Fruit fly (Drosophila melanogaster) whole organism, embryonic: Measurements from ENCODE around the gene Osbp.

Experiments
- Blimp-1 ChIP-seq: fragments of 200-800 bp; sonication (Bioruptor generic); optimal IDR thresholded peaks from 3 replicates; lab custom pipeline; 2018; ENCODE audit warnings: missing biosample characterization, missing genetic modification characterization, mild to moderate bottlenecking, moderate library complexity, missing genetic modification reagents
- CG1024 ChIP-seq: fragments of 200-800 bp; sonication (Bioruptor generic); IDR thresholded peaks from 2 replicates; pipeline ENCODE4 v1.3.6; 2022; ENCODE audit warnings: missing biosample characterization, missing genetic modification characterization
- CG12391 ChIP-seq: fragments of 200-800 bp; sonication (Bioruptor generic); optimal IDR thresholded peaks from 3 replicates; lab custom pipeline; 2018; ENCODE audit warnings: missing biosample characterization, mild to moderate bottlenecking, missing genetic modification characterization, moderate library complexity
- CG15011 ChIP-seq: fragments of 200-800 bp; sonication (Bioruptor generic); optimal IDR thresholded peaks from 3 replicates; lab custom pipeline; 2018; ENCODE audit warnings: missing biosample characterization, mild to moderate bottlenecking, missing genetic modification characterization
- CG15269 ChIP-seq: fragments of 200-800 bp; sonication (Bioruptor generic); optimal IDR thresholded peaks from 2 replicates; lab custom pipeline; 2018; ENCODE audit warnings: missing biosample characterization, mild to moderate bottlenecking, missing genetic modification characterization, moderate library complexity
- CG16863 ChIP-seq: fragments of 200-800 bp; sonication (Bioruptor generic); optimal IDR thresholded peaks from 3 replicates; lab custom pipeline; 2016; ENCODE audit warnings: missing biosample characterization, missing genetic modification characterization
- CG1792 ChIP-seq: fragments of 200-800 bp; sonication (Bioruptor generic); optimal IDR thresholded peaks from 2 replicates; lab custom pipeline; 2016; ENCODE audit warnings: missing biosample characterization, missing genetic modification characterization
- CG3065 ChIP-seq: fragments of 200-800 bp; sonication (Bioruptor generic); optimal IDR thresholded peaks from 2 replicates; lab custom pipeline; 2016; ENCODE audit warnings: missing biosample characterization, missing genetic modification characterization
- CG32767 ChIP-seq: fragments of 200-800 bp; sonication (Bioruptor generic); IDR thresholded peaks from 2 replicates; pipeline ENCODE4 v1.3.6; 2022; ENCODE audit warnings: missing biosample characterization, missing genetic modification characterization
- CG3281 ChIP-seq: fragments of 200-800 bp; sonication (Bioruptor generic); optimal IDR thresholded peaks from 3 replicates; lab custom pipeline; 2017; ENCODE audit warnings: missing biosample characterization, mild to moderate bottlenecking, missing genetic modification characterization
- CG4617 ChIP-seq: fragments of 200-800 bp; sonication (Bioruptor generic); optimal IDR thresholded peaks from 3 replicates; lab custom pipeline; 2016; ENCODE audit warnings: missing biosample characterization, missing genetic modification characterization, borderline replicate concordance
- CG6689 ChIP-seq: fragments of 200-800 bp; sonication (Bioruptor generic); IDR thresholded peaks from 2 replicates; pipeline ENCODE4 v1.3.6; 2022; ENCODE audit warnings: missing biosample characterization, missing genetic modification characterization
- CG8089 ChIP-seq: fragments of 200-800 bp; sonication (Bioruptor generic); optimal IDR thresholded peaks from 3 replicates; lab custom pipeline; 2016; ENCODE audit warnings: missing biosample characterization, missing genetic modification characterization
- CG8478 ChIP-seq: fragments of >200 bp; optimal IDR thresholded peaks from 2 replicates; lab custom pipeline; 2018
- D ChIP-seq, 2 experiments: fragments of 200-800 bp in 1 of 2; fragments of >200 bp in 1 of 2; sonication (Bioruptor generic) in 1 of 2; optimal IDR thresholded peaks; 2 replicates in 1 of 2; 3 replicates in 1 of 2; lab custom pipeline; 2017; ENCODE audit warnings: mild to moderate bottlenecking in 1 of 2, missing biosample characterization in 1 of 2, missing genetic modification characterization in 1 of 2, missing genetic modification reagents in 1 of 2
- Deaf1 ChIP-seq: fragments of 200-800 bp; optimal IDR thresholded peaks from 3 replicates; lab custom pipeline; 2019; ENCODE audit warnings: missing biosample characterization, mild to moderate bottlenecking, missing genetic modification characterization, moderate library complexity
- Dip3 ChIP-seq: fragments of 200-800 bp; sonication (Bioruptor generic); optimal IDR thresholded peaks from 3 replicates; lab custom pipeline; 2016; ENCODE audit warnings: missing biosample characterization, missing genetic modification characterization
- Dll ChIP-seq: fragments of 200-800 bp; sonication (Bioruptor generic); IDR thresholded peaks from 4 replicates; pipeline ENCODE4 v1.3.6; 2022; ENCODE audit warnings: missing biosample characterization, missing genetic modification characterization; ENCODE audit not compliant: partially characterized antibody
- Doc3 ChIP-seq: fragments of 200-800 bp; sonication (Bioruptor generic); IDR thresholded peaks from 3 replicates; pipeline ENCODE4 v1.3.6; 2022; ENCODE audit warnings: missing biosample characterization, missing genetic modification characterization; ENCODE audit not compliant: partially characterized antibody
- E2f1 ChIP-seq: fragments of 200-800 bp; sonication (Bioruptor generic); IDR thresholded peaks from 2 replicates; pipeline ENCODE4 v1.3.6; 2022; ENCODE audit warnings: missing biosample characterization, missing genetic modification characterization
- Ets97D ChIP-seq: fragments of 200-800 bp; sonication (Bioruptor generic); optimal IDR thresholded peaks from 3 replicates; lab custom pipeline; 2016; ENCODE audit warnings: missing biosample characterization, missing genetic modification characterization
- Gsc ChIP-seq: fragments of 200-800 bp; sonication (Bioruptor generic); IDR thresholded peaks from 2 replicates; pipeline ENCODE4 v1.3.6; 2022; ENCODE audit warnings: missing biosample characterization, missing genetic modification characterization
- HLH54F ChIP-seq: fragments of 200-800 bp; sonication (Bioruptor generic); optimal IDR thresholded peaks from 3 replicates; lab custom pipeline; 2016; ENCODE audit warnings: missing biosample characterization, missing genetic modification characterization
- HmgZ ChIP-seq: fragments of 200-800 bp; sonication (Bioruptor generic); optimal IDR thresholded peaks from 2 replicates; lab custom pipeline; 2018; ENCODE audit warnings: missing biosample characterization, mild to moderate bottlenecking, missing genetic modification characterization
- MTF-1 ChIP-seq: fragments of 200-800 bp; sonication (Bioruptor generic); optimal IDR thresholded peaks from 2 replicates; lab custom pipeline; 2018; ENCODE audit warnings: missing biosample characterization, mild to moderate bottlenecking, missing genetic modification characterization, borderline replicate concordance
- Neu2 ChIP-seq: fragments of 200-800 bp; sonication (Bioruptor generic); optimal IDR thresholded peaks from 3 replicates; lab custom pipeline; 2016; ENCODE audit warnings: missing biosample characterization, missing genetic modification characterization, borderline replicate concordance
- Opbp ChIP-seq: fragments of 200-800 bp; sonication (Bioruptor generic); IDR thresholded peaks from 3 replicates; pipeline ENCODE4 v1.3.6; 2022; ENCODE audit warnings: missing biosample characterization, missing genetic modification characterization; ENCODE audit not compliant: partially characterized antibody
- PHDP ChIP-seq: fragments of 200-800 bp; sonication (Bioruptor generic); optimal IDR thresholded peaks from 3 replicates; lab custom pipeline; 2018; ENCODE audit warnings: missing biosample characterization, mild to moderate bottlenecking, missing genetic modification characterization, moderate library complexity
- Ptx1 ChIP-seq: fragments of 200-800 bp; sonication (Bioruptor generic); IDR thresholded peaks from 2 replicates; pipeline ENCODE4 v1.3.6; 2022; ENCODE audit warnings: missing biosample characterization, missing genetic modification characterization
- Ravus ChIP-seq: fragments of 200-800 bp; sonication (Bioruptor generic); IDR thresholded peaks from 2 replicates; pipeline ENCODE4 v1.3.6; 2022; ENCODE audit warnings: missing biosample characterization, missing genetic modification characterization
- Sox102F ChIP-seq: fragments of 200-800 bp; sonication (Bioruptor generic); optimal IDR thresholded peaks from 2 replicates; lab custom pipeline; 2018; ENCODE audit warnings: missing biosample characterization, mild to moderate bottlenecking, missing genetic modification characterization, moderate library complexity
- ara ChIP-seq: fragments of 200-800 bp; sonication (Bioruptor generic); IDR thresholded peaks from 2 replicates; pipeline ENCODE4 v1.3.6; 2022; ENCODE audit warnings: missing biosample characterization, missing genetic modification characterization
- br ChIP-seq: fragments of >200 bp; optimal IDR thresholded peaks from 2 replicates; lab custom pipeline; 2017
- btn ChIP-seq: fragments of 200-800 bp; sonication (Bioruptor generic); optimal IDR thresholded peaks from 2 replicates; lab custom pipeline; 2016; ENCODE audit warnings: missing biosample characterization, missing genetic modification characterization
- chn ChIP-seq: fragments of 200-800 bp; sonication (Bioruptor generic); optimal IDR thresholded peaks from 2 replicates; lab custom pipeline; 2016; ENCODE audit warnings: missing biosample characterization, missing genetic modification characterization
- cwo ChIP-seq: fragments of 200-800 bp; sonication (Bioruptor generic); optimal IDR thresholded peaks from 3 replicates; lab custom pipeline; 2017; ENCODE audit warnings: missing biosample characterization, missing genetic modification characterization, mild to moderate bottlenecking, moderate library complexity, missing genetic modification reagents
- exex ChIP-seq: fragments of 200-800 bp; sonication (Bioruptor generic); optimal IDR thresholded peaks from 4 replicates; lab custom pipeline; 2018; ENCODE audit warnings: missing biosample characterization, mild to moderate bottlenecking, missing genetic modification characterization, moderate library complexity
- fd64A ChIP-seq: fragments of 200-800 bp; sonication (Bioruptor generic); optimal IDR thresholded peaks from 3 replicates; lab custom pipeline; 2018; ENCODE audit warnings: missing biosample characterization, mild to moderate bottlenecking, missing genetic modification characterization
- kah ChIP-seq: fragments of 200-800 bp; sonication (Bioruptor generic); optimal IDR thresholded peaks from 2 replicates; lab custom pipeline; 2018; ENCODE audit warnings: missing biosample characterization, mild to moderate bottlenecking, missing genetic modification characterization
- lbe ChIP-seq: fragments of 200-800 bp; sonication (Bioruptor generic); optimal IDR thresholded peaks from 2 replicates; lab custom pipeline; 2016; ENCODE audit warnings: missing biosample characterization, mild to moderate bottlenecking, missing genetic modification characterization
- mld ChIP-seq: fragments of 200-800 bp; sonication (Bioruptor generic); IDR thresholded peaks from 3 replicates; pipeline ENCODE4 v1.3.6; 2022; ENCODE audit warnings: missing biosample characterization, missing genetic modification characterization; ENCODE audit not compliant: partially characterized antibody
- phol ChIP-seq: fragments of 200-800 bp; sonication (Bioruptor generic); optimal IDR thresholded peaks from 3 replicates; lab custom pipeline; 2018; ENCODE audit warnings: missing biosample characterization, mild to moderate bottlenecking, missing genetic modification characterization, moderate library complexity
- pnt ChIP-seq: fragments of 200-800 bp; sonication (Bioruptor generic); optimal IDR thresholded peaks from 3 replicates; lab custom pipeline; 2016; ENCODE audit warnings: missing biosample characterization, missing genetic modification characterization
- prd ChIP-seq, 3 experiments: fragments of >200 bp in 2 of 3; fragments of 200-800 bp in 1 of 3; sonication (Bioruptor generic) in 1 of 3; optimal IDR thresholded peaks in 2 of 3; IDR thresholded peaks in 1 of 3; 2 replicates in 2 of 3; 3 replicates in 1 of 3; pipeline versions ENCODE4 v1.3.6 to Lab custom; 2017 to 2022; ENCODE audit warnings: missing biosample characterization in 1 of 3, missing genetic modification characterization in 1 of 3
- pzg ChIP-seq: fragments of 200-800 bp; sonication (Bioruptor generic); optimal IDR thresholded peaks from 3 replicates; lab custom pipeline; 2018; ENCODE audit warnings: missing biosample characterization, mild to moderate bottlenecking, missing genetic modification characterization, moderate library complexity
- slbo ChIP-seq: fragments of 200-800 bp; sonication (Bioruptor generic); IDR thresholded peaks from 2 replicates; pipeline ENCODE4 v1.3.6; 2022; ENCODE audit warnings: missing biosample characterization, missing genetic modification characterization
- slp2 ChIP-seq: fragments of 200-800 bp; sonication (Bioruptor generic); optimal IDR thresholded peaks from 2 replicates; lab custom pipeline; 2016; ENCODE audit warnings: missing biosample characterization, missing genetic modification characterization
- tap ChIP-seq: fragments of 200-800 bp; optimal IDR thresholded peaks from 3 replicates; lab custom pipeline; 2019; ENCODE audit warnings: missing biosample characterization, mild to moderate bottlenecking, missing genetic modification characterization, moderate library complexity
- tgo ChIP-seq: fragments of 200-800 bp; sonication (Bioruptor generic); IDR thresholded peaks from 3 replicates; pipeline ENCODE4 v1.3.6; 2022; ENCODE audit warnings: missing biosample characterization, missing genetic modification characterization

Gene Osbp

dm6 chr3R:24893320-24893955 is 44.6 kb downstream of the Osbp start (continued):
- TF ChIP-seq kah, result peak; percentile 53
- TF ChIP-seq mld (GFP tag; lab: Robert Waterston, UW), result no peak
- TF ChIP-seq br (lab: Kevin White, UChicago), result no peak
- TF ChIP-seq CG3281 (GFP tag; lab: Kevin White, UChicago), result peak; percentile 69
- peak; percentile 61 for TF ChIP-seq tgo (GFP tag; lab: Robert Waterston, UW)
- peak; percentile 69 for TF ChIP-seq Deaf1 (tag; lab: Kevin White, UChicago)
- TF ChIP-seq CG4617 (GFP tag; lab: Kevin White, UChicago), result no peak
- TF ChIP-seq pnt (GFP tag; lab: Kevin White, UChicago), result peak; percentile 12
- peak; percentile 81 for TF ChIP-seq tap
- peak; percentile 73 for TF ChIP-seq cwo
- TF ChIP-seq fd64A (GFP tag; lab: Kevin White, UChicago), result no peak
- peak; percentile 40 for TF ChIP-seq MTF-1 (GFP tag; lab: Kevin White, UChicago)
- TF ChIP-seq Dll, result no peak
- TF ChIP-seq CG15269, result peak; percentile 86
- no peak for TF ChIP-seq slp2 (GFP tag; lab: Kevin White, UChicago)
- no peak for TF ChIP-seq Neu2 (GFP tag; lab: Kevin White, UChicago)
- no peak for TF ChIP-seq D (optimal IDR thresholded peaks at IDR 0.05; lab: Kevin White, UChicago)
- peak; percentile 83 for TF ChIP-seq D (GFP tag; optimal IDR thresholded peaks at IDR 0.05; lab: Kevin White, UChicago)
- peak; percentile 86 for TF ChIP-seq CG6689 (GFP tag; lab: Robert Waterston, UW)
- TF ChIP-seq PHDP, result no peak
- TF ChIP-seq HLH54F (GFP tag; lab: Kevin White, UChicago), result no peak
- TF ChIP-seq lbe, result peak; percentile 46
- TF ChIP-seq Doc3, result no peak
- TF ChIP-seq CG16863 (GFP tag; lab: Kevin White, UChicago), result no peak
- no peak for TF ChIP-seq CG8478
- TF ChIP-seq Gsc (GFP tag; lab: Robert Waterston, UW), result no peak
- no peak for TF ChIP-seq Dip3 (GFP tag; lab: Kevin White, UChicago)
- TF ChIP-seq Blimp-1 (GFP tag; lab: Kevin White, UChicago), result peak; percentile 87
- peak; percentile 65 for TF ChIP-seq ara (GFP tag; lab: Robert Waterston, UW)
- peak; percentile 17 for TF ChIP-seq Ravus
- TF ChIP-seq CG1792 (GFP tag; lab: Kevin White, UChicago), result no peak
- TF ChIP-seq phol (tag; lab: Kevin White, UChicago), result peak; percentile 92
- TF ChIP-seq btn, result no peak
- no peak for TF ChIP-seq CG3065 (GFP tag; lab: Kevin White, UChicago)
- TF ChIP-seq HmgZ (tag; lab: Kevin White, UChicago), result peak; percentile 11
- TF ChIP-seq Opbp, result no peak
- TF ChIP-seq exex (tag; lab: Kevin White, UChicago), result no peak
- TF ChIP-seq CG32767, result peak; percentile 84
- TF ChIP-seq prd (optimal IDR thresholded peaks at IDR 0.05; lab: Kevin White, UChicago), result no peak
- peak; percentile 85 for TF ChIP-seq prd (GFP tag; IDR thresholded peaks at IDR 0.05; lab: Robert Waterston, UW)
- peak; percentile 82 for TF ChIP-seq Ptx1 (GFP tag; lab: Robert Waterston, UW)
- peak; percentile 74 for TF ChIP-seq Sox102F (GFP tag; lab: Kevin White, UChicago)
- TF ChIP-seq CG1024 (GFP tag; lab: Robert Waterston, UW), result 0 out of 2 replicates have a peak, but pooled peaks have one; percentile 2
- peak; percentile 73 for TF ChIP-seq slbo (GFP tag; lab: Robert Waterston, UW)
- no peak for TF ChIP-seq Ets97D (GFP tag; lab: Kevin White, UChicago)
- no peak for TF ChIP-seq pzg (GFP tag; lab: Kevin White, UChicago)
- TF ChIP-seq E2f1 (GFP tag; lab: Robert Waterston, UW), result peak; percentile 67
- no peak for TF ChIP-seq chn (GFP tag; lab: Kevin White, UChicago)
- TF ChIP-seq CG8089, result no peak
- TF ChIP-seq CG15011 (GFP tag; lab: Kevin White, UChicago), result peak; percentile 75
- peak; percentile 87 for TF ChIP-seq CG12391 (tag; lab: Kevin White, UChicago)
